Fruit fly (Drosophila melanogaster): ENCODE data around the gene CG33270.

DNA sequence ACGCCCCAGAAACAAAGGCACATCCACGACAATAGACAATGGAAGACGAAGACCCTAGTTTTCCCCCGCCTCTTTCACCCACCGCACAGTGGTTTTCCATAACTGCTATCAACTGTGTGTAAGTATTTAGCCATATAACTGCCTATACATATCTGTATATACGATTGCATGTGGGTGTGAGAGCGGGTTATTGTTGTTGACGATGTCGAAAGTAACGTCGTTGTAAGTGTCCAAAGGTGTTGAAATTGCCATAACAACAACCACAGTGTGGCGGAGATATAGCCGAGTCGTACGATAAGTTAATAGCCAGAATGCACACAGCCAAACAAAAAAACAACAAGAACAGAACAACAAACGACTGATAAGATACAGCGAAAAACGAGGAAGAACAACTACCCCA lies 47.1 kb downstream of the CG33270 start:
- no peak for TF ChIP-seq pan (optimal IDR thresholded peaks at IDR 0.05)
- TF ChIP-seq Dll (optimal IDR thresholded peaks at IDR 0.05) = no peak
- TF ChIP-seq CG8478 (optimal IDR thresholded peaks at IDR 0.05) = no peak
- no peak for TF ChIP-seq EcR (GFP tag; optimal IDR thresholded peaks at IDR 0.05)

Data from whole organism.